Fruit fly (Drosophila melanogaster) whole organism, embryonic: Measurements from ENCODE around the gene Pif1B.

ENCODE experiments used
- Ada2b ChIP-seq: fragments of 200-800 bp; sonication (Bioruptor generic); IDR thresholded peaks from 2 replicates; pipeline ENCODE4 v1.3.6; 2022; ENCODE audit warnings: missing biosample characterization, missing genetic modification characterization
- Atf6 ChIP-seq: fragments of 200-800 bp; sonication (Bioruptor generic); IDR thresholded peaks from 2 replicates; pipeline ENCODE4 v1.3.6; 2022; ENCODE audit warnings: missing biosample characterization, missing genetic modification characterization
- CG10209 ChIP-seq: fragments of 200-800 bp; sonication (Bioruptor generic); optimal IDR thresholded peaks from 3 replicates; lab custom pipeline; 2017; ENCODE audit warnings: missing biosample characterization, mild to moderate bottlenecking, missing genetic modification characterization, missing genetic modification reagents
- CG10366 ChIP-seq: fragments of 200-800 bp; sonication (Bioruptor generic); IDR thresholded peaks from 2 replicates; pipeline ENCODE4 v1.3.6; 2022; ENCODE audit warnings: missing biosample characterization, missing genetic modification characterization
- CG10462 ChIP-seq: fragments of 200-800 bp; sonication (Bioruptor generic); optimal IDR thresholded peaks from 2 replicates; lab custom pipeline; 2016; ENCODE audit warnings: missing biosample characterization, missing genetic modification characterization
- CG11247 ChIP-seq: fragments of 200-800 bp; sonication (Bioruptor generic); IDR thresholded peaks from 2 replicates; pipeline ENCODE4 v1.3.6; 2022; ENCODE audit warnings: missing biosample characterization, missing genetic modification characterization
- CG11696 ChIP-seq: fragments of 200-800 bp; sonication (Bioruptor generic); IDR thresholded peaks from 2 replicates; pipeline ENCODE4 v1.3.6; 2022; ENCODE audit warnings: missing biosample characterization, missing genetic modification characterization
- CG12299 ChIP-seq: fragments of 200-800 bp; sonication (Bioruptor generic); optimal IDR thresholded peaks from 2 replicates; lab custom pipeline; 2018; ENCODE audit warnings: missing biosample characterization, mild to moderate bottlenecking, missing genetic modification characterization
- CG1233 ChIP-seq: fragments of 200-800 bp; sonication (Bioruptor generic); optimal IDR thresholded peaks from 4 replicates; lab custom pipeline; 2018; ENCODE audit warnings: missing biosample characterization, mild to moderate bottlenecking, missing genetic modification characterization
- CG14014 ChIP-seq: fragments of 200-800 bp; sonication (Bioruptor generic); IDR thresholded peaks from 2 replicates; pipeline ENCODE4 v1.3.6; 2022; ENCODE audit warnings: missing biosample characterization, missing genetic modification characterization
- CG14050 ChIP-seq: fragments of 200-800 bp; sonication (Bioruptor generic); IDR thresholded peaks from 3 replicates; pipeline ENCODE4 v1.3.6; 2022; ENCODE audit warnings: missing biosample characterization, missing genetic modification characterization
- CG14710 ChIP-seq: fragments of 200-800 bp; sonication (Bioruptor generic); optimal IDR thresholded peaks from 3 replicates; lab custom pipeline; 2019; ENCODE audit warnings: missing biosample characterization, mild to moderate bottlenecking, missing genetic modification characterization, moderate library complexity
- CG15514 ChIP-seq: fragments of 200-800 bp; sonication (Bioruptor generic); optimal IDR thresholded peaks from 3 replicates; lab custom pipeline; 2017; ENCODE audit warnings: missing biosample characterization, missing genetic modification characterization, mild to moderate bottlenecking, moderate library complexity, missing genetic modification reagents
- CG16779 ChIP-seq: fragments of 200-800 bp; sonication (Bioruptor generic); IDR thresholded peaks from 2 replicates; pipeline ENCODE4 v1.3.6; 2022; ENCODE audit warnings: missing biosample characterization, missing genetic modification characterization
- CG30020 ChIP-seq: fragments of 200-800 bp; optimal IDR thresholded peaks from 2 replicates; lab custom pipeline; 2019; ENCODE audit warnings: missing biosample characterization, mild to moderate bottlenecking, missing genetic modification characterization, moderate library complexity
- CG31224 ChIP-seq: fragments of 200-800 bp; sonication (Bioruptor generic); IDR thresholded peaks from 2 replicates; pipeline ENCODE4 v1.3.6; 2022; ENCODE audit warnings: missing biosample characterization, missing genetic modification characterization
- CG4404 ChIP-seq: fragments of 200-800 bp; sonication (Bioruptor generic); IDR thresholded peaks from 2 replicates; pipeline ENCODE4 v1.3.6; 2022; ENCODE audit warnings: missing biosample characterization, missing genetic modification characterization
- CG4424 ChIP-seq: fragments of 200-800 bp; sonication (Bioruptor generic); optimal IDR thresholded peaks from 3 replicates; lab custom pipeline; 2016; ENCODE audit warnings: missing biosample characterization, missing genetic modification characterization
- CG4820 ChIP-seq: fragments of 200-800 bp; sonication (Bioruptor generic); optimal IDR thresholded peaks from 3 replicates; lab custom pipeline; 2016; ENCODE audit warnings: missing biosample characterization, missing genetic modification characterization
- CG4854 ChIP-seq: fragments of 200-800 bp; sonication (Bioruptor generic); optimal IDR thresholded peaks from 2 replicates; lab custom pipeline; 2016; ENCODE audit warnings: missing biosample characterization, missing genetic modification characterization, inconsistent platforms
- CG8281 ChIP-seq: fragments of 200-800 bp; sonication (Bioruptor generic); optimal IDR thresholded peaks from 2 replicates; lab custom pipeline; 2018; ENCODE audit warnings: missing biosample characterization, mild to moderate bottlenecking, missing genetic modification characterization, moderate library complexity
- D ChIP-seq, 2 experiments: fragments of 200-800 bp in 1 of 2; fragments of >200 bp in 1 of 2; sonication (Bioruptor generic) in 1 of 2; optimal IDR thresholded peaks; 2 replicates in 1 of 2; 3 replicates in 1 of 2; lab custom pipeline; 2017; ENCODE audit warnings: mild to moderate bottlenecking in 1 of 2, missing biosample characterization in 1 of 2, missing genetic modification characterization in 1 of 2, missing genetic modification reagents in 1 of 2
- Hey ChIP-seq: fragments of 200-800 bp; sonication (Bioruptor generic); optimal IDR thresholded peaks from 3 replicates; lab custom pipeline; 2018; ENCODE audit warnings: missing biosample characterization, mild to moderate bottlenecking, missing genetic modification characterization
- Hmx ChIP-seq: fragments of 200-800 bp; sonication (Bioruptor generic); optimal IDR thresholded peaks from 2 replicates; lab custom pipeline; 2016; ENCODE audit warnings: missing biosample characterization, missing genetic modification characterization
- Hr39 ChIP-seq: fragments of >200 bp; optimal IDR thresholded peaks from 2 replicates; lab custom pipeline; 2017
- Lim3 ChIP-seq: fragments of 200-800 bp; sonication (Bioruptor generic); IDR thresholded peaks from 2 replicates; pipeline ENCODE4 v1.3.6; 2022; ENCODE audit warnings: missing biosample characterization, missing genetic modification characterization
- MESR4 ChIP-seq: fragments of 200-800 bp; sonication (Bioruptor generic); optimal IDR thresholded peaks from 2 replicates; lab custom pipeline; 2018; ENCODE audit warnings: missing biosample characterization, mild to moderate bottlenecking, missing genetic modification characterization, moderate library complexity
- Oaz ChIP-seq: fragments of 200-800 bp; sonication (Bioruptor generic); IDR thresholded peaks from 2 replicates; pipeline ENCODE4 v1.3.6; 2022; ENCODE audit warnings: missing biosample characterization, missing genetic modification characterization
- Sry-δ ChIP-seq: fragments of 200-800 bp; sonication (Bioruptor generic); optimal IDR thresholded peaks from 2 replicates; lab custom pipeline; 2016; ENCODE audit warnings: missing biosample characterization, missing genetic modification characterization
- Xrp1 ChIP-seq: fragments of 200-800 bp; sonication (Bioruptor generic); IDR thresholded peaks from 2 replicates; pipeline ENCODE4 v1.3.6; 2022; ENCODE audit warnings: missing biosample characterization, missing genetic modification characterization
- YL-1 ChIP-seq: fragments of 200-800 bp; sonication (Bioruptor generic); optimal IDR thresholded peaks from 3 replicates; lab custom pipeline; 2017; ENCODE audit warnings: missing biosample characterization, mild to moderate bottlenecking, missing genetic modification characterization
- ac ChIP-seq: fragments of 200-800 bp; sonication (Bioruptor generic); optimal IDR thresholded peaks from 3 replicates; lab custom pipeline; 2017; ENCODE audit warnings: missing biosample characterization, mild to moderate bottlenecking, missing genetic modification characterization
- dmrt11E ChIP-seq: fragments of 200-800 bp; sonication (Bioruptor generic); optimal IDR thresholded peaks from 3 replicates; lab custom pipeline; 2018; ENCODE audit warnings: missing biosample characterization, mild to moderate bottlenecking, missing genetic modification characterization, moderate library complexity
- fd102C ChIP-seq: fragments of 200-800 bp; sonication (Bioruptor generic); optimal IDR thresholded peaks from 2 replicates; lab custom pipeline; 2018; ENCODE audit warnings: missing biosample characterization, mild to moderate bottlenecking, missing genetic modification characterization, moderate library complexity
- fd64A ChIP-seq: fragments of 200-800 bp; sonication (Bioruptor generic); optimal IDR thresholded peaks from 3 replicates; lab custom pipeline; 2018; ENCODE audit warnings: missing biosample characterization, mild to moderate bottlenecking, missing genetic modification characterization
- ftz-f1 ChIP-seq: fragments of 200-800 bp; sonication (Bioruptor generic); optimal IDR thresholded peaks from 2 replicates; lab custom pipeline; 2016; ENCODE audit warnings: missing biosample characterization, missing genetic modification characterization
- gem ChIP-seq: fragments of 200-800 bp; sonication (Bioruptor generic); optimal IDR thresholded peaks from 2 replicates; lab custom pipeline; 2019; ENCODE audit warnings: missing biosample characterization, mild to moderate bottlenecking, missing genetic modification characterization, moderate library complexity
- grn ChIP-seq: fragments of 200-800 bp; sonication (Bioruptor generic); optimal IDR thresholded peaks from 3 replicates; lab custom pipeline; 2017; ENCODE audit warnings: missing biosample characterization, missing genetic modification characterization
- kay ChIP-seq: fragments of 200-800 bp; sonication (Bioruptor generic); optimal IDR thresholded peaks from 2 replicates; lab custom pipeline; 2016; ENCODE audit warnings: missing biosample characterization, missing genetic modification characterization
- ken ChIP-seq: fragments of 200-800 bp; sonication (Bioruptor generic); IDR thresholded peaks from 3 replicates; pipeline ENCODE4 v1.3.6; 2022; ENCODE audit warnings: missing biosample characterization, missing genetic modification characterization
- lilli ChIP-seq: fragments of 200-800 bp; sonication (Bioruptor generic); optimal IDR thresholded peaks from 3 replicates; lab custom pipeline; 2016; ENCODE audit warnings: missing biosample characterization, missing genetic modification characterization
- odd ChIP-seq: fragments of 200-800 bp; sonication (Bioruptor generic); optimal IDR thresholded peaks from 2 replicates; lab custom pipeline; 2017; ENCODE audit warnings: missing biosample characterization, mild to moderate bottlenecking, missing genetic modification characterization
- prd ChIP-seq, 3 experiments: fragments of >200 bp in 2 of 3; fragments of 200-800 bp in 1 of 3; sonication (Bioruptor generic) in 1 of 3; optimal IDR thresholded peaks in 2 of 3; IDR thresholded peaks in 1 of 3; 2 replicates in 2 of 3; 3 replicates in 1 of 3; pipeline versions ENCODE4 v1.3.6 to Lab custom; 2017 to 2022; ENCODE audit warnings: missing biosample characterization in 1 of 3, missing genetic modification characterization in 1 of 3
- salm ChIP-seq: fragments of 200-800 bp; sonication (Bioruptor generic); optimal IDR thresholded peaks from 2 replicates; lab custom pipeline; 2018; ENCODE audit warnings: missing biosample characterization, mild to moderate bottlenecking, missing genetic modification characterization
- shn ChIP-seq: fragments of 200-800 bp; sonication (Bioruptor generic); optimal IDR thresholded peaks from 3 replicates; lab custom pipeline; 2016; ENCODE audit warnings: missing biosample characterization, missing genetic modification characterization
- sim ChIP-seq: fragments of 200-800 bp; sonication (Bioruptor generic); IDR thresholded peaks from 2 replicates; pipeline ENCODE4 v1.3.6; 2022; ENCODE audit warnings: missing biosample characterization, missing genetic modification characterization
- slp2 ChIP-seq: fragments of 200-800 bp; sonication (Bioruptor generic); optimal IDR thresholded peaks from 2 replicates; lab custom pipeline; 2016; ENCODE audit warnings: missing biosample characterization, missing genetic modification characterization
- tll ChIP-seq, 2 experiments: fragments of 200-800 bp in 1 of 2; fragments of >200 bp in 1 of 2; sonication (Bioruptor generic) in 1 of 2; optimal IDR thresholded peaks; 2 replicates each; lab custom pipeline; 2017 to 2019; ENCODE audit warnings: missing biosample characterization in 2 of 2, missing genetic modification characterization in 2 of 2, mild to moderate bottlenecking in 1 of 2, moderate library complexity in 1 of 2
- toy ChIP-seq: fragments of 200-800 bp; sonication (Bioruptor generic); IDR thresholded peaks from 2 replicates; pipeline ENCODE4 v1.3.6; 2022; ENCODE audit warnings: missing biosample characterization, missing genetic modification characterization
- unc-4 ChIP-seq: fragments of 200-800 bp; sonication (Bioruptor generic); IDR thresholded peaks from 2 replicates; pipeline ENCODE4 v1.3.6; 2022; ENCODE audit warnings: missing biosample characterization, missing genetic modification characterization; ENCODE audit not compliant: partially characterized antibody
- vfl ChIP-seq: fragments of 200-800 bp; sonication (Bioruptor generic); optimal IDR thresholded peaks from 2 replicates; lab custom pipeline; 2016; ENCODE audit warnings: missing biosample characterization, missing genetic modification characterization

Gene Pif1B

DNA sequence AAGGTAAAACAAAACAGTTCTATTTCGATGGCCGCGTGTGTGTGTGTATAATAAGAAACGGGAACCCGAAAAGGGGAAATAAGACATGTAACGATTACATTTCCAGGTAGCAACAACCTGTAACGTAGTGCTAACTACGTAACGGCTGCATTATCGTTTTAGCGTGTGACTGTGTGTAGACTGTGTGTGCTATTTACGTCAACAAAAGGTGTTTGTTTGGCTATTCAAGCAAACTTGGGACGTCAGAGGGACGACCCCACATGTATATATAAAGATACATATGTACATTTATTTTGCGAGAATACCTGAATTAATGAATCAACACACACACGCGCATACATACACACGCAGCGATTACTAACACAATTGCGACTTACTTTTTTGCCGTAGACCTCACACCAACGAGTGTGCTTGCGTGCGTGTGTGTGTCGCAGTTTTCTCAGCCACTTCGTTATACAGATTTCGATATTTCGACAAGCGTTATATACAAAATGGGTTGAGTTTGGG lies 18.6 kb upstream of the Pif1B start (continued):
- TF ChIP-seq slp2 (GFP tag; lab: Kevin White, UChicago) (no peak), kay (GFP tag; lab: Kevin White, UChicago) (no peak), MESR4 (GFP tag; lab: Kevin White, UChicago) (no peak), CG16779 (GFP tag; lab: Robert Waterston, UW) (0 out of 2 replicates have a peak, but pooled peaks have one; percentile 38), shn (no peak), CG10209 (GFP tag; lab: Kevin White, UChicago) (peak; percentile 56), CG12299 (peak; percentile 36), salm (tag; lab: Kevin White, UChicago) (no peak), CG14050 (GFP tag; lab: Robert Waterston, UW) (no peak), CG4424 (no peak), Sry-δ (GFP tag; lab: Kevin White, UChicago) (no peak), Hmx (no peak), CG4854 (GFP tag; lab: Kevin White, UChicago) (no peak), D (optimal IDR thresholded peaks at IDR 0.05; lab: Kevin White, UChicago) (no peak), D (GFP tag; optimal IDR thresholded peaks at IDR 0.05; lab: Kevin White, UChicago) (no peak), YL-1 (GFP tag; lab: Kevin White, UChicago) (no peak), CG1233 (GFP tag; lab: Kevin White, UChicago) (peak; percentile 18), CG4820 (GFP tag; lab: Kevin White, UChicago) (no peak), CG14014 (GFP tag; lab: Robert Waterston, UW) (peak; percentile 63; the same call in 1 of the 2 replicates), toy (no peak), ac (GFP tag; lab: Kevin White, UChicago) (peak; percentile 29), fd102C (GFP tag; lab: Kevin White, UChicago) (no peak), ftz-f1 (GFP tag; lab: Kevin White, UChicago) (no peak), Xrp1 (peak; percentile 53), gem (no peak), CG14710 (tag; lab: Kevin White, UChicago) (no peak), prd (optimal IDR thresholded peaks at IDR 0.05; lab: Kevin White, UChicago) (no peak), prd (GFP tag; IDR thresholded peaks at IDR 0.05; lab: Robert Waterston, UW) (no peak; the same call in 2 of the 3 replicates), CG31224 (GFP tag; lab: Robert Waterston, UW) (0 out of 2 replicates have a peak, but pooled peaks have one; percentile 5), Hr39 (lab: Kevin White, UChicago) (no peak), CG11247 (no peak), CG10366 (no peak), CG4404 (GFP tag; lab: Robert Waterston, UW) (no peak), vfl (GFP tag; lab: Kevin White, UChicago) (peak; percentile 30), CG8281 (tag; lab: Kevin White, UChicago) (no peak), tll (GFP tag; optimal IDR thresholded peaks at IDR 0.05; lab: Kevin White, UChicago) (peak in 1 of 2 experiments; percentile 63), CG11696 (peak; percentile 84), odd (no peak), fd64A (peak; percentile 51), Oaz (GFP tag; lab: Robert Waterston, UW) (no peak), Atf6 (peak; percentile 69), Hey (tag; lab: Kevin White, UChicago) (no peak), CG15514 (GFP tag; lab: Kevin White, UChicago) (peak; percentile 41), sim (GFP tag; lab: Robert Waterston, UW) (no peak), ken (GFP tag; lab: Robert Waterston, UW) (no peak), CG30020 (tag; lab: Kevin White, UChicago) (no peak), CG10462 (GFP tag; lab: Kevin White, UChicago) (no peak), grn (no peak), Lim3 (GFP tag; lab: Robert Waterston, UW) (no peak), dmrt11E (tag; lab: Kevin White, UChicago) (peak; percentile 16), unc-4 (GFP tag; lab: Robert Waterston, UW) (no peak), lilli (GFP tag; lab: Kevin White, UChicago) (peak; percentile 58), Ada2b (GFP tag; lab: Robert Waterston, UW) (no peak)
